Fruit fly (Drosophila melanogaster) whole organism, embryonic: ENCODE data around the gene jet.
A peak's percentile ranks its signal among the peaks of the same experiment; 100 is the strongest.

Experiments
- ATbp ChIP-seq: fragments of 200-800 bp; sonication (Bioruptor generic); optimal IDR thresholded peaks from 2 replicates; lab custom pipeline; 2017; ENCODE audit warnings: missing biosample characterization, mild to moderate bottlenecking, missing genetic modification characterization, missing genetic modification reagents
- Atf-2 ChIP-seq: fragments of 200-800 bp; sonication (Bioruptor generic); optimal IDR thresholded peaks from 2 replicates; lab custom pipeline; 2016; ENCODE audit warnings: missing biosample characterization, missing genetic modification characterization
- CG10267 ChIP-seq: fragments of 200-800 bp; sonication (Bioruptor generic); optimal IDR thresholded peaks from 2 replicates; lab custom pipeline; 2018; ENCODE audit warnings: missing biosample characterization, mild to moderate bottlenecking, missing genetic modification characterization, moderate library complexity
- CG10654 ChIP-seq: fragments of 200-800 bp; sonication (Bioruptor generic); optimal IDR thresholded peaks from 2 replicates; lab custom pipeline; 2016; ENCODE audit warnings: missing biosample characterization, missing genetic modification characterization
- CG11398 ChIP-seq: fragments of 200-800 bp; sonication (Bioruptor generic); optimal IDR thresholded peaks from 2 replicates; lab custom pipeline; 2016; ENCODE audit warnings: missing biosample characterization, missing genetic modification characterization
- CG11560 ChIP-seq: fragments of 200-800 bp; sonication (Bioruptor generic); IDR thresholded peaks from 3 replicates; pipeline ENCODE4 v1.3.6; 2022; ENCODE audit warnings: missing biosample characterization, missing genetic modification characterization
- CG12071 ChIP-seq: fragments of 200-800 bp; sonication (Bioruptor generic); optimal IDR thresholded peaks from 3 replicates; lab custom pipeline; 2018; ENCODE audit warnings: missing biosample characterization, mild to moderate bottlenecking, missing genetic modification characterization
- CG12236 ChIP-seq: fragments of 200-800 bp; sonication (Bioruptor generic); optimal IDR thresholded peaks from 2 replicates; lab custom pipeline; 2016; ENCODE audit warnings: missing biosample characterization, missing genetic modification characterization
- CG12744 ChIP-seq: fragments of 200-800 bp; sonication (Bioruptor generic); optimal IDR thresholded peaks from 2 replicates; lab custom pipeline; 2016; ENCODE audit warnings: missing biosample characterization, missing genetic modification characterization
- CG13287 ChIP-seq: fragments of 200-800 bp; sonication (Bioruptor generic); IDR thresholded peaks from 2 replicates; pipeline ENCODE4 v1.3.6; 2022; ENCODE audit warnings: missing biosample characterization, missing genetic modification characterization; ENCODE audit not compliant: partially characterized antibody
- CG14050 ChIP-seq: fragments of 200-800 bp; sonication (Bioruptor generic); IDR thresholded peaks from 3 replicates; pipeline ENCODE4 v1.3.6; 2022; ENCODE audit warnings: missing biosample characterization, missing genetic modification characterization
- CG15696 ChIP-seq: fragments of 200-800 bp; sonication (Bioruptor generic); optimal IDR thresholded peaks from 2 replicates; lab custom pipeline; 2019; ENCODE audit warnings: missing biosample characterization, mild to moderate bottlenecking, missing genetic modification characterization, moderate library complexity
- CG16815 ChIP-seq: fragments of 200-800 bp; sonication (Bioruptor generic); optimal IDR thresholded peaks from 3 replicates; lab custom pipeline; 2017; ENCODE audit warnings: missing biosample characterization, mild to moderate bottlenecking, missing genetic modification characterization
- CG17328 ChIP-seq: fragments of 200-800 bp; sonication (Bioruptor generic); IDR thresholded peaks from 2 replicates; pipeline ENCODE4 v1.3.6; 2022; ENCODE audit warnings: missing biosample characterization, missing genetic modification characterization
- CG17802 ChIP-seq: fragments of 200-800 bp; sonication (Bioruptor generic); optimal IDR thresholded peaks from 2 replicates; lab custom pipeline; 2018; ENCODE audit warnings: missing biosample characterization, mild to moderate bottlenecking, missing genetic modification characterization, moderate library complexity
- CG18476 ChIP-seq: fragments of 200-800 bp; sonication (Bioruptor generic); optimal IDR thresholded peaks from 2 replicates; lab custom pipeline; 2016; ENCODE audit warnings: missing biosample characterization, mild to moderate bottlenecking, missing genetic modification characterization
- CG2712 ChIP-seq: fragments of 200-800 bp; optimal IDR thresholded peaks from 3 replicates; lab custom pipeline; 2019; ENCODE audit warnings: missing biosample characterization, mild to moderate bottlenecking, missing genetic modification characterization, moderate library complexity
- CG2875 ChIP-seq: fragments of 200-800 bp; sonication (Bioruptor generic); optimal IDR thresholded peaks from 2 replicates; lab custom pipeline; 2017; ENCODE audit warnings: missing biosample characterization, mild to moderate bottlenecking, missing genetic modification characterization, missing genetic modification reagents
- CG3847 ChIP-seq: fragments of 200-800 bp; sonication (Bioruptor generic); IDR thresholded peaks from 2 replicates; pipeline ENCODE4 v1.3.6; 2022; ENCODE audit warnings: missing biosample characterization, missing genetic modification characterization
- CG4707 ChIP-seq: fragments of 200-800 bp; sonication (Bioruptor generic); optimal IDR thresholded peaks from 2 replicates; lab custom pipeline; 2018; ENCODE audit warnings: missing biosample characterization, mild to moderate bottlenecking, missing genetic modification characterization, moderate library complexity
- Deaf1 ChIP-seq: fragments of 200-800 bp; optimal IDR thresholded peaks from 3 replicates; lab custom pipeline; 2019; ENCODE audit warnings: missing biosample characterization, mild to moderate bottlenecking, missing genetic modification characterization, moderate library complexity
- Dip2 ChIP-seq: fragments of 200-800 bp; sonication (Bioruptor generic); IDR thresholded peaks from 2 replicates; pipeline ENCODE4 v1.3.6; 2022; ENCODE audit warnings: missing biosample characterization, missing genetic modification characterization
- Dip3 ChIP-seq: fragments of 200-800 bp; sonication (Bioruptor generic); optimal IDR thresholded peaks from 3 replicates; lab custom pipeline; 2016; ENCODE audit warnings: missing biosample characterization, missing genetic modification characterization
- Fer2 ChIP-seq: fragments of 200-800 bp; sonication (Bioruptor generic); optimal IDR thresholded peaks from 2 replicates; lab custom pipeline; 2018; ENCODE audit warnings: missing biosample characterization, mild to moderate bottlenecking, missing genetic modification characterization, moderate library complexity
- Gsc ChIP-seq: fragments of 200-800 bp; sonication (Bioruptor generic); IDR thresholded peaks from 2 replicates; pipeline ENCODE4 v1.3.6; 2022; ENCODE audit warnings: missing biosample characterization, missing genetic modification characterization
- Hsf ChIP-seq: fragments of 200-800 bp; sonication (Bioruptor generic); optimal IDR thresholded peaks from 3 replicates; lab custom pipeline; 2016; ENCODE audit warnings: missing biosample characterization, missing genetic modification characterization
- Lhr ChIP-seq: fragments of 200-800 bp; sonication (Bioruptor generic); optimal IDR thresholded peaks from 3 replicates; lab custom pipeline; 2017; ENCODE audit warnings: mild to moderate bottlenecking, missing biosample characterization, missing genetic modification reagents, missing genetic modification characterization
- Lim3 ChIP-seq: fragments of 200-800 bp; sonication (Bioruptor generic); IDR thresholded peaks from 2 replicates; pipeline ENCODE4 v1.3.6; 2022; ENCODE audit warnings: missing biosample characterization, missing genetic modification characterization
- Mad ChIP-seq: fragments of 200-800 bp; sonication (Bioruptor generic); optimal IDR thresholded peaks from 2 replicates; lab custom pipeline; 2016; ENCODE audit warnings: missing biosample characterization, missing genetic modification characterization
- Oaz ChIP-seq: fragments of 200-800 bp; sonication (Bioruptor generic); IDR thresholded peaks from 2 replicates; pipeline ENCODE4 v1.3.6; 2022; ENCODE audit warnings: missing biosample characterization, missing genetic modification characterization
- Sox100B ChIP-seq: fragments of 200-800 bp; sonication (Bioruptor generic); optimal IDR thresholded peaks from 3 replicates; lab custom pipeline; 2018; ENCODE audit warnings: missing biosample characterization, mild to moderate bottlenecking, missing genetic modification characterization
- Stat92E ChIP-seq, 3 experiments: fragments of >200 bp in 2 of 3; fragments of 200-800 bp in 1 of 3; sonication (Bioruptor generic) in 1 of 3; optimal IDR thresholded peaks; 2 replicates each; lab custom pipeline; 2017 to 2019; ENCODE audit warnings: missing biosample characterization in 3 of 3, missing genetic modification characterization in 3 of 3, mild to moderate bottlenecking in 1 of 3, moderate library complexity in 1 of 3
- Tbp ChIP-seq: fragments of >200 bp; optimal IDR thresholded peaks from 2 replicates; lab custom pipeline; 2018; ENCODE audit warnings: missing biosample characterization, missing genetic modification characterization
- amos ChIP-seq: fragments of 200-800 bp; sonication (Bioruptor generic); IDR thresholded peaks from 2 replicates; pipeline ENCODE4 v1.3.6; 2022; ENCODE audit warnings: missing biosample characterization, missing genetic modification characterization; ENCODE audit not compliant: partially characterized antibody
- br ChIP-seq: fragments of >200 bp; optimal IDR thresholded peaks from 2 replicates; lab custom pipeline; 2017
- cwo ChIP-seq: fragments of 200-800 bp; sonication (Bioruptor generic); optimal IDR thresholded peaks from 3 replicates; lab custom pipeline; 2017; ENCODE audit warnings: missing biosample characterization, missing genetic modification characterization, mild to moderate bottlenecking, moderate library complexity, missing genetic modification reagents
- dimm ChIP-seq: fragments of 200-800 bp; sonication (Bioruptor generic); IDR thresholded peaks from 2 replicates; pipeline ENCODE4 v1.3.6; 2022; ENCODE audit warnings: missing biosample characterization, missing genetic modification characterization
- en ChIP-seq: fragments of 200-800 bp; sonication (Bioruptor generic); optimal IDR thresholded peaks from 2 replicates; lab custom pipeline; 2016; ENCODE audit warnings: missing biosample characterization, missing genetic modification characterization
- ewg ChIP-seq: fragments of 200-800 bp; sonication (Bioruptor generic); optimal IDR thresholded peaks from 3 replicates; lab custom pipeline; 2017; ENCODE audit warnings: mild to moderate bottlenecking, missing biosample characterization, missing genetic modification reagents, missing genetic modification characterization
- exex ChIP-seq: fragments of 200-800 bp; sonication (Bioruptor generic); optimal IDR thresholded peaks from 4 replicates; lab custom pipeline; 2018; ENCODE audit warnings: missing biosample characterization, mild to moderate bottlenecking, missing genetic modification characterization, moderate library complexity
- fd3F ChIP-seq: fragments of 200-800 bp; sonication (Bioruptor generic); optimal IDR thresholded peaks from 2 replicates; lab custom pipeline; 2018; ENCODE audit warnings: missing biosample characterization, mild to moderate bottlenecking, missing genetic modification characterization, moderate library complexity
- grn ChIP-seq: fragments of 200-800 bp; sonication (Bioruptor generic); optimal IDR thresholded peaks from 3 replicates; lab custom pipeline; 2017; ENCODE audit warnings: missing biosample characterization, missing genetic modification characterization
- gt ChIP-seq: fragments of 200-800 bp; sonication (Bioruptor generic); IDR thresholded peaks from 2 replicates; pipeline ENCODE4 v1.3.6; 2022; ENCODE audit warnings: missing biosample characterization, missing genetic modification characterization
- lmd ChIP-seq: fragments of 200-800 bp; sonication (Bioruptor generic); IDR thresholded peaks from 2 replicates; pipeline ENCODE4 v1.3.6; 2022; ENCODE audit warnings: missing biosample characterization, missing genetic modification characterization
- peb ChIP-seq: fragments of 200-800 bp; sonication (Bioruptor generic); IDR thresholded peaks from 2 replicates; pipeline ENCODE4 v1.3.6; 2022; ENCODE audit warnings: missing biosample characterization, missing genetic modification characterization
- phol ChIP-seq: fragments of 200-800 bp; sonication (Bioruptor generic); optimal IDR thresholded peaks from 3 replicates; lab custom pipeline; 2018; ENCODE audit warnings: missing biosample characterization, mild to moderate bottlenecking, missing genetic modification characterization, moderate library complexity
- sd ChIP-seq: fragments of 200-800 bp; sonication (Bioruptor generic); optimal IDR thresholded peaks from 3 replicates; lab custom pipeline; 2018; ENCODE audit warnings: missing biosample characterization, mild to moderate bottlenecking, missing genetic modification characterization, moderate library complexity
- sqz ChIP-seq: fragments of 200-800 bp; sonication (Bioruptor generic); optimal IDR thresholded peaks from 3 replicates; lab custom pipeline; 2018; ENCODE audit warnings: missing biosample characterization, mild to moderate bottlenecking, missing genetic modification characterization
- tna ChIP-seq: fragments of 200-800 bp; sonication (Bioruptor generic); IDR thresholded peaks from 2 replicates; pipeline ENCODE4 v1.3.6; 2022; ENCODE audit warnings: missing biosample characterization, missing genetic modification characterization; ENCODE audit not compliant: partially characterized antibody
- yki ChIP-seq: fragments of >200 bp; optimal IDR thresholded peaks from 3 replicates; lab custom pipeline; 2018
- z ChIP-seq: fragments of 200-800 bp; sonication (Bioruptor generic); IDR thresholded peaks from 3 replicates; pipeline ENCODE4 v1.3.6; 2022; ENCODE audit warnings: missing biosample characterization, missing genetic modification characterization

The jet gene

dm6 chr2L:4945300-4945699, 4.3 kb downstream of the jet start, which contains the start of the genes mRpL24 and betaggt-I (continued):
- peak; percentile 50 for TF ChIP-seq CG12236 (GFP tag; lab: Kevin White, UChicago)
- peak; percentile 51; the same call in 1 of the 2 replicates for TF ChIP-seq Dip2 (GFP tag; lab: Robert Waterston, UW)
- TF ChIP-seq fd3F (GFP tag; lab: Kevin White, UChicago), result peak; percentile 96
- TF ChIP-seq CG12071 (GFP tag; lab: Kevin White, UChicago), result peak; percentile 78
- peak; percentile 92 for TF ChIP-seq CG10267 (tag; lab: Kevin White, UChicago)
- peak; percentile 89 for TF ChIP-seq peb (GFP tag; lab: Robert Waterston, UW)
- peak; percentile 87 for TF ChIP-seq exex (tag; lab: Kevin White, UChicago)
- TF ChIP-seq CG13287, result peak; percentile 66; the same call in 1 of the 2 replicates
- peak; percentile 56 for TF ChIP-seq grn (GFP tag; lab: Kevin White, UChicago)
- peak; percentile 83 for TF ChIP-seq CG4707 (GFP tag; lab: Kevin White, UChicago)
- peak; percentile 42 for TF ChIP-seq en
- TF ChIP-seq sd (tag; lab: Kevin White, UChicago), result peak; percentile 89
- peak; percentile 97 for TF ChIP-seq CG15696 (tag; lab: Kevin White, UChicago)
- TF ChIP-seq yki, result peak; percentile 56
- peak; percentile 50 for TF ChIP-seq Atf-2 (GFP tag; lab: Kevin White, UChicago)
- TF ChIP-seq ewg (GFP tag; lab: Kevin White, UChicago), result peak; percentile 91
- TF ChIP-seq Stat92E (GFP tag; optimal IDR thresholded peaks at IDR 0.05; lab: Kevin White, UChicago), result peak in 1 of 3 experiments; percentile 85
- TF ChIP-seq CG12744, result peak; percentile 78
- TF ChIP-seq z (GFP tag; lab: Robert Waterston, UW), result peak; percentile 65; the same call in 2 of the 3 replicates
- TF ChIP-seq CG14050 (GFP tag; lab: Robert Waterston, UW), result peak; percentile 94
- TF ChIP-seq Oaz (GFP tag; lab: Robert Waterston, UW), result peak; percentile 95
- peak; percentile 92 for TF ChIP-seq CG16815 (GFP tag; lab: Kevin White, UChicago)
- peak; percentile 98 for TF ChIP-seq phol (tag; lab: Kevin White, UChicago)
- peak; percentile 98 for TF ChIP-seq CG17328 (GFP tag; lab: Robert Waterston, UW)
- peak; percentile 98 for TF ChIP-seq CG2712 (tag; lab: Kevin White, UChicago)
- peak; percentile 83 for TF ChIP-seq CG11560
- TF ChIP-seq sqz (GFP tag; lab: Kevin White, UChicago), result no peak
- peak; percentile 90 for TF ChIP-seq Mad (GFP tag; lab: Kevin White, UChicago)
- TF ChIP-seq CG3847 (GFP tag; lab: Robert Waterston, UW), result peak; percentile 97
- TF ChIP-seq ATbp (GFP tag; lab: Kevin White, UChicago), result peak; percentile 89
- TF ChIP-seq amos (GFP tag; lab: Robert Waterston, UW), result no peak
- TF ChIP-seq tna (GFP tag; lab: Robert Waterston, UW), result no peak
- peak; percentile 93 for TF ChIP-seq Sox100B (GFP tag; lab: Kevin White, UChicago)
- TF ChIP-seq Dip3 (GFP tag; lab: Kevin White, UChicago), result peak; percentile 89
- peak; percentile 84 for TF ChIP-seq CG17802 (tag; lab: Kevin White, UChicago)
- peak; percentile 75; the same call in 1 of the 2 replicates for TF ChIP-seq Lim3 (GFP tag; lab: Robert Waterston, UW)
- peak; percentile 80 for TF ChIP-seq CG2875
- peak; percentile 77 for TF ChIP-seq Lhr (GFP tag; lab: Kevin White, UChicago)
- no peak for TF ChIP-seq br
- peak; percentile 96 for TF ChIP-seq Fer2 (tag; lab: Kevin White, UChicago)
- TF ChIP-seq Hsf, result peak; percentile 93
- peak; percentile 90 for TF ChIP-seq gt
- TF ChIP-seq cwo (GFP tag; lab: Kevin White, UChicago), result peak; percentile 89
- TF ChIP-seq Deaf1, result peak; percentile 81
- TF ChIP-seq CG18476, result peak; percentile 92
- peak; percentile 92 for TF ChIP-seq dimm (GFP tag; lab: Robert Waterston, UW)
- peak; percentile 84 for TF ChIP-seq Gsc (GFP tag; lab: Robert Waterston, UW)
- TF ChIP-seq Tbp (GFP tag; lab: Kevin White, UChicago), result no peak
- TF ChIP-seq lmd, result peak; percentile 95
- peak; percentile 92 for TF ChIP-seq CG10654 (GFP tag; lab: Kevin White, UChicago)
- peak; percentile 28 for TF ChIP-seq CG11398 (GFP tag; lab: Kevin White, UChicago)
